Worm (Caenorhabditis elegans): ENCODE measurements around the gene fipr-3.

DNA sequence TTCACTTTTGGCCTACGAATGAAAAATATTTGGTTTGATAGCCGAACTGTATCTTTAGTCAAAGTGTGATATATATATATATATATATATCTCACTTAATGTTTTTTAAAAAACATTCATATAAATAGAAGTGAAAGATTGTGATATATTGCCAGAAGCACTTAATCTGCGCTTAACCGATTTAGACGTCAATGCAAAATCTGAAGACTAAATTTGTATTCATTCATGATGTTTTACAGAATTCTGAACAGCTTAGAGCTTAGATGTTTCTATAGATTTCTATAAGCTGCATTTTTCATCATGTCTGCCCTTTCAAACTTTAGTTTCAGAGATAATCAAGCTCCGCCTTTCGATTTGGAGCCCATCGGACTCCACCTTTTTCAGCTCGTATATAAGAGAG lies 19.1 kb downstream of the fipr-3 start, which contains the start of gene F23D12.3:
- TF ChIP-seq nhr-10 (tag; optimal IDR thresholded peaks at IDR 0.05) (no peak), aly-2 (tag; optimal IDR thresholded peaks at IDR 0.05) (no peak), lsy-2 (tag; optimal IDR thresholded peaks at IDR 0.05) (no peak), gmeb-1 (tag; optimal IDR thresholded peaks at IDR 0.05) (no peak), nhr-23 (tag; optimal IDR thresholded peaks at IDR 0.05) (no peak), F13H6.1 (tag; optimal IDR thresholded peaks at IDR 0.05) (no peak), ztf-11 (tag; optimal IDR thresholded peaks at IDR 0.05) (no peak), snpc-4 (tag; optimal IDR thresholded peaks at IDR 0.05) (no peak), sem-4 (tag; optimal IDR thresholded peaks at IDR 0.05) (no peak), nhr-21 (tag; optimal IDR thresholded peaks at IDR 0.05) (no peak), lin-13 (GFP tag; optimal IDR thresholded peaks at IDR 0.05) (no peak)
